Worm (Caenorhabditis elegans) whole organism, L1 larva: ENCODE measurements around the gene C14C6.6.

ENCODE experiments used
- ama-1 ChIP-seq: fragments of 150-350 bp; optimal IDR thresholded peaks from 2 replicates; lab custom pipeline; 2014
- ces-1 ChIP-seq: fragments of 150-350 bp; optimal IDR thresholded peaks from 2 replicates; lab custom pipeline; 2014; ENCODE audit warnings: missing biosample characterization, missing genetic modification reagents, missing genetic modification characterization
- dpl-1 ChIP-seq, 3 experiments: fragments of 150-350 bp in 2 of 3; sonication (generic microtip) in 1 of 3; optimal IDR thresholded peaks; 2 replicates each; lab custom pipeline; 2014 to 2017; ENCODE audit warnings: missing biosample characterization in 3 of 3, missing genetic modification characterization in 3 of 3, missing genetic modification reagents in 3 of 3
- fos-1 ChIP-seq: fragments of 150-350 bp; optimal IDR thresholded peaks from 2 replicates; lab custom pipeline; 2014; ENCODE audit warnings: missing biosample characterization, missing genetic modification characterization
- lin-13 ChIP-seq: fragments of 150-350 bp; optimal IDR thresholded peaks from 2 replicates; lab custom pipeline; 2014; ENCODE audit warnings: missing biosample characterization, missing genetic modification reagents, missing genetic modification characterization
- lir-3 ChIP-seq: sonication (generic microtip); optimal IDR thresholded peaks from 2 replicates; lab custom pipeline; 2016; ENCODE audit warnings: mild to moderate bottlenecking, missing genetic modification characterization, moderate library complexity, missing compliant biosample characterization; ENCODE audit not compliant: poor library complexity
- mdl-1 ChIP-seq, 2 experiments: fragments of 150-350 bp; optimal IDR thresholded peaks; 2 replicates each; lab custom pipeline; 2014 to 2017; ENCODE audit warnings: missing biosample characterization in 2 of 2, missing genetic modification characterization in 2 of 2, inconsistent platforms in 1 of 2
- pqm-1 ChIP-seq: sonication (generic microtip); optimal IDR thresholded peaks from 3 replicates; lab custom pipeline; 2017; ENCODE audit warnings: missing biosample characterization, missing genetic modification characterization
- unc-62 ChIP-seq: fragments of 150-350 bp; optimal IDR thresholded peaks from 2 replicates; lab custom pipeline; 2014; ENCODE audit warnings: missing biosample characterization, missing genetic modification reagents, missing genetic modification characterization
- zag-1 ChIP-seq: fragments of 150-350 bp; optimal IDR thresholded peaks from 2 replicates; lab custom pipeline; 2014; ENCODE audit warnings: missing biosample characterization, missing genetic modification characterization

- no peak for TF ChIP-seq dpl-1 (GFP tag; optimal IDR thresholded peaks at IDR 0.05; lab: Kevin White, UChicago)
- no peak for TF ChIP-seq zag-1 (tag; lab: Kevin White, UChicago)
- TF ChIP-seq mdl-1 (tag; optimal IDR thresholded peaks at IDR 0.05; lab: Kevin White, UChicago), result no peak
- no peak for TF ChIP-seq pqm-1 (tag; lab: Kevin White, UChicago)
- TF ChIP-seq lir-3 (tag; lab: Kevin White, UChicago), result no peak
- TF ChIP-seq fos-1 (tag; lab: Kevin White, UChicago), result no peak
- no peak for TF ChIP-seq lin-13 (GFP tag; lab: Kevin White, UChicago)
- TF ChIP-seq unc-62 (GFP tag; lab: Kevin White, UChicago), result no peak
- TF ChIP-seq ama-1 (lab: Kevin White, UChicago), result no peak
- TF ChIP-seq ces-1, result no peak
Observed at ce11 chrV:578977-579376, 31.1 kb upstream of the C14C6.6 start, which contains the start of gene K06H6.4.
